Worm (Caenorhabditis elegans) whole organism, midembryonic: ENCODE results near the gene F11C1.4.

ENCODE experiments used
- cog-1 ChIP-seq: sonication (generic microtip); optimal IDR thresholded peaks from 2 replicates; lab custom pipeline; 2016; ENCODE audit warnings: missing genetic modification characterization, missing compliant biosample characterization
- flt-1 ChIP-seq: fragments of 200-800 bp; sonication (Bioruptor generic); IDR thresholded peaks from 2 replicates; pipeline ENCODE4 v1.3.6; 2022; ENCODE audit warnings: missing genetic modification characterization, missing compliant biosample characterization
- med-1 ChIP-seq: sonication (generic microtip); optimal IDR thresholded peaks from 2 replicates; lab custom pipeline; 2017; ENCODE audit warnings: missing genetic modification characterization, mild to moderate bottlenecking, missing compliant biosample characterization, antibody characterized with exemption, missing genetic modification reagents; ENCODE audit not compliant: insufficient read depth
- ref-1 ChIP-seq: fragments of 200-800 bp; sonication (Bioruptor generic); conservative IDR thresholded peaks from 2 replicates; pipeline ENCODE4 v1.3.6; 2022; ENCODE audit warnings: missing genetic modification reagents, missing genetic modification characterization, missing compliant biosample characterization
- ztf-23 ChIP-seq: fragments of 200-800 bp; sonication (Bioruptor generic); IDR thresholded peaks from 2 replicates; pipeline ENCODE4 v1.3.6; 2022; ENCODE audit warnings: missing genetic modification reagents, missing genetic modification characterization, missing compliant biosample characterization
- ztf-29 ChIP-seq: fragments of 200-800 bp; sonication (Bioruptor generic); IDR thresholded peaks from 2 replicates; pipeline ENCODE4 v1.3.6; 2022; ENCODE audit warnings: missing genetic modification reagents, missing genetic modification characterization, missing compliant biosample characterization

DNA sequence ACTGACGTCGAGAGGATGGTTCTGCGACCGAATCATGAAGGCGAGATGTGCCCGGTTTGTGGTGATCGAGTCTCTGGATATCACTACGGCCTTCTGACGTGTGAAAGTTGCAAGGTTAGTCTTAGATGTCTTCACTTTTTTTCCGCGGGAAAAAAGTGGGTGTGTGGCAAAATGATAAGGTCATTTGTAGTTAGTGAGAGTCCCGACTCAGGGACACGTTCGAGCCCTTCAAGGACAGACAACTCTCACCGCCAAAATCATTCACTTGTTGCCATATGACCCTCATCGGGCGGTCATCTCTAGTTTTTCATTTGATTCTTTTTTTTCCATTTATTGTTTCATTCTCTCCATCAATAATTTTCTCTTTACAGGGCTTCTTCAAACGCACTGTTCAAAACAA lies 32.0 kb downstream of the F11C1.4 start:
- TF ChIP-seq ztf-29 (no peak), med-1 (GFP tag; lab: Kevin White, UChicago) (no peak), flt-1 (GFP tag; lab: Robert Waterston, UW) (no peak), ztf-23 (GFP tag; lab: Robert Waterston, UW) (no peak), ref-1 (GFP tag; lab: Robert Waterston, UW) (no peak), cog-1 (tag; lab: Kevin White, UChicago) (no peak)
